Worm (Caenorhabditis elegans): ENCODE measurements around the gene pqn-84.

ce11 chrIII:11663400-11663799, 36.7 kb upstream of the pqn-84 start:
- TF ChIP-seq nhr-12 (tag; optimal IDR thresholded peaks at IDR 0.05) (no peak), nhr-77 (tag; optimal IDR thresholded peaks at IDR 0.05) (no peak), unc-62 (GFP tag; optimal IDR thresholded peaks at IDR 0.05) (no peak), ceh-82 (tag; optimal IDR thresholded peaks at IDR 0.05) (no peak), lin-39 (tag; optimal IDR thresholded peaks at IDR 0.05) (no peak), blmp-1 (tag; optimal IDR thresholded peaks at IDR 0.05; ENCODE audit: insufficient read depth) (no peak), aly-2 (tag; optimal IDR thresholded peaks at IDR 0.05) (no peak)

All from whole organism, L2 larva.